Worm (Caenorhabditis elegans) whole organism, late embryonic: ENCODE results near the gene lgc-21.
A peak's percentile ranks its signal among the peaks of the same experiment; 100 is the strongest.

Experiments
- C08G9.2 ChIP-seq: sonication (generic microtip); optimal IDR thresholded peaks from 2 replicates; lab custom pipeline; 2016; ENCODE audit warnings: mild to moderate bottlenecking, missing genetic modification characterization, moderate library complexity, missing compliant biosample characterization
- C38D4.7 ChIP-seq: fragments of 200-800 bp; sonication (Bioruptor generic); optimal IDR thresholded peaks from 2 replicates; lab custom pipeline; 2018; ENCODE audit warnings: mild to moderate bottlenecking, missing genetic modification characterization, moderate library complexity, missing compliant biosample characterization
- K02D7.2 ChIP-seq: sonication (generic microtip); optimal IDR thresholded peaks from 2 replicates; lab custom pipeline; 2017; ENCODE audit warnings: mild to moderate bottlenecking, missing genetic modification characterization, missing compliant biosample characterization
- K09A11.1 ChIP-seq: sonication (generic microtip); optimal IDR thresholded peaks from 2 replicates; lab custom pipeline; 2017; ENCODE audit warnings: antibody characterized with exemption, mild to moderate bottlenecking, missing genetic modification characterization, missing compliant biosample characterization; ENCODE audit not compliant: insufficient read depth
- Y22D7AL.16 ChIP-seq: sonication (generic microtip); optimal IDR thresholded peaks from 2 replicates; lab custom pipeline; 2016; ENCODE audit warnings: missing genetic modification characterization, missing compliant biosample characterization
- ama-1 ChIP-seq: fragments of 150-350 bp; optimal IDR thresholded peaks from 2 replicates; lab custom pipeline; 2014
- ceh-19 ChIP-seq: fragments of 200-800 bp; sonication (Bioruptor generic); optimal IDR thresholded peaks from 2 replicates; lab custom pipeline; 2018; ENCODE audit warnings: mild to moderate bottlenecking, missing genetic modification characterization, missing compliant biosample characterization
- ceh-22 ChIP-seq: sonication (generic microtip); optimal IDR thresholded peaks from 2 replicates; lab custom pipeline; 2017; ENCODE audit warnings: missing biosample characterization, missing genetic modification characterization
- ceh-30 ChIP-seq: fragments of 150-350 bp; optimal IDR thresholded peaks from 2 replicates; lab custom pipeline; 2014; ENCODE audit warnings: missing biosample characterization, missing genetic modification characterization
- ceh-31 ChIP-seq: sonication (generic microtip); optimal IDR thresholded peaks from 2 replicates; lab custom pipeline; 2016; ENCODE audit warnings: missing genetic modification characterization, missing compliant biosample characterization
- ceh-34 ChIP-seq: sonication (generic microtip); optimal IDR thresholded peaks from 2 replicates; lab custom pipeline; 2016; ENCODE audit warnings: mild to moderate bottlenecking, missing genetic modification characterization, missing compliant biosample characterization
- ceh-45 ChIP-seq: fragments of 200-800 bp; sonication (Bioruptor generic); IDR thresholded peaks from 2 replicates; pipeline ENCODE4 v1.3.6; 2022; ENCODE audit warnings: missing genetic modification reagents, missing genetic modification characterization, missing compliant biosample characterization
- ceh-6 ChIP-seq: fragments of 200-800 bp; sonication (Bioruptor generic); optimal IDR thresholded peaks from 2 replicates; lab custom pipeline; 2018; ENCODE audit warnings: mild to moderate bottlenecking, missing genetic modification characterization, missing compliant biosample characterization
- che-1 ChIP-seq: sonication (generic microtip); optimal IDR thresholded peaks from 2 replicates; lab custom pipeline; 2016; ENCODE audit warnings: mild to moderate bottlenecking, missing genetic modification characterization, missing compliant biosample characterization
- dmd-4 ChIP-seq: sonication (generic microtip); optimal IDR thresholded peaks from 2 replicates; lab custom pipeline; 2016; ENCODE audit warnings: borderline replicate concordance, missing genetic modification characterization, missing compliant biosample characterization
- dve-1 ChIP-seq: sonication (generic microtip); optimal IDR thresholded peaks from 2 replicates; lab custom pipeline; 2017; ENCODE audit warnings: antibody characterized with exemption, mild to moderate bottlenecking, missing genetic modification characterization, missing compliant biosample characterization
- elt-2 ChIP-seq: sonication (generic microtip); optimal IDR thresholded peaks from 2 replicates; lab custom pipeline; 2016; ENCODE audit warnings: missing genetic modification reagents, missing genetic modification characterization, missing compliant biosample characterization
- elt-4 ChIP-seq: sonication (generic microtip); optimal IDR thresholded peaks from 2 replicates; lab custom pipeline; 2016; ENCODE audit warnings: missing genetic modification characterization, missing compliant biosample characterization
- ets-4 ChIP-seq: sonication (generic microtip); optimal IDR thresholded peaks from 2 replicates; lab custom pipeline; 2016; ENCODE audit warnings: missing genetic modification characterization, missing compliant biosample characterization
- fkh-10 ChIP-seq: fragments of 150-350 bp; optimal IDR thresholded peaks from 2 replicates; lab custom pipeline; 2014; ENCODE audit warnings: missing biosample characterization, missing genetic modification reagents, missing genetic modification characterization
- fkh-6 ChIP-seq: sonication (generic microtip); optimal IDR thresholded peaks from 2 replicates; lab custom pipeline; 2016; ENCODE audit warnings: missing genetic modification characterization, missing compliant biosample characterization
- gmeb-2 ChIP-seq: sonication (generic microtip); optimal IDR thresholded peaks from 2 replicates; lab custom pipeline; 2016; ENCODE audit warnings: missing genetic modification characterization, inconsistent platforms, missing compliant biosample characterization
- hlh-15 ChIP-seq: sonication (generic microtip); optimal IDR thresholded peaks from 2 replicates; lab custom pipeline; 2016; ENCODE audit warnings: missing genetic modification characterization, missing compliant biosample characterization
- hlh-30 ChIP-seq: sonication (generic microtip); optimal IDR thresholded peaks from 2 replicates; lab custom pipeline; 2017; ENCODE audit warnings: antibody characterized with exemption, missing genetic modification characterization, missing compliant biosample characterization; ENCODE audit not compliant: insufficient read depth
- hlh-6 ChIP-seq: sonication (generic microtip); optimal IDR thresholded peaks from 2 replicates; lab custom pipeline; 2016; ENCODE audit warnings: missing genotype, missing genetic modification characterization, missing compliant biosample characterization
- lim-6 ChIP-seq: sonication (generic microtip); optimal IDR thresholded peaks from 2 replicates; lab custom pipeline; 2016; ENCODE audit warnings: missing genetic modification characterization, missing compliant biosample characterization
- lin-11 ChIP-seq: fragments of 200-800 bp; sonication (Bioruptor generic); optimal IDR thresholded peaks from 2 replicates; lab custom pipeline; 2018; ENCODE audit warnings: mild to moderate bottlenecking, missing genetic modification characterization, missing compliant biosample characterization
- madf-2 ChIP-seq: sonication (generic microtip); optimal IDR thresholded peaks from 2 replicates; lab custom pipeline; 2017; ENCODE audit warnings: missing genetic modification characterization, missing compliant biosample characterization
- nfya-1 ChIP-seq: sonication (generic microtip); optimal IDR thresholded peaks from 2 replicates; lab custom pipeline; 2017; ENCODE audit warnings: missing genetic modification characterization, mild to moderate bottlenecking, missing compliant biosample characterization, antibody characterized with exemption, moderate library complexity
- nhr-232 ChIP-seq: sonication (generic microtip); optimal IDR thresholded peaks from 2 replicates; lab custom pipeline; 2016; ENCODE audit warnings: missing genetic modification characterization, missing compliant biosample characterization
- odd-2 ChIP-seq: sonication (generic microtip); optimal IDR thresholded peaks from 2 replicates; lab custom pipeline; 2017; ENCODE audit warnings: antibody characterized with exemption, mild to moderate bottlenecking, missing genetic modification characterization, missing compliant biosample characterization
- pag-3 ChIP-seq: sonication (generic microtip); optimal IDR thresholded peaks from 2 replicates; lab custom pipeline; 2016; ENCODE audit warnings: missing compliant biosample characterization, missing genetic modification characterization, borderline replicate concordance
- pat-9 ChIP-seq: fragments of 200-800 bp; sonication (Bioruptor generic); optimal IDR thresholded peaks from 2 replicates; lab custom pipeline; 2018; ENCODE audit warnings: mild to moderate bottlenecking, missing genetic modification characterization, moderate library complexity, missing compliant biosample characterization
- pax-1 ChIP-seq: fragments of 150-350 bp; optimal IDR thresholded peaks from 2 replicates; lab custom pipeline; 2014; ENCODE audit warnings: missing biosample characterization, missing genetic modification characterization
- pqm-1 ChIP-seq: sonication (generic microtip); optimal IDR thresholded peaks from 2 replicates; lab custom pipeline; 2016; ENCODE audit warnings: missing genetic modification characterization, missing compliant biosample characterization
- ref-2 ChIP-seq: sonication (generic microtip); optimal IDR thresholded peaks from 2 replicates; lab custom pipeline; 2016; ENCODE audit warnings: missing genetic modification characterization, missing compliant biosample characterization
- rnt-1 ChIP-seq: sonication (generic microtip); optimal IDR thresholded peaks from 2 replicates; lab custom pipeline; 2016; ENCODE audit warnings: missing genetic modification characterization, missing compliant biosample characterization
- sdc-2 ChIP-seq: sonication (generic microtip); optimal IDR thresholded peaks from 2 replicates; lab custom pipeline; 2016; ENCODE audit warnings: missing genotype, missing genetic modification characterization, missing compliant biosample characterization
- sox-2 ChIP-seq: fragments of 200-800 bp; sonication (Bioruptor generic); IDR thresholded peaks from 2 replicates; pipeline ENCODE4 v1.3.6; 2022; ENCODE audit warnings: missing genetic modification reagents, missing genetic modification characterization, missing compliant biosample characterization
- ttx-3 ChIP-seq: sonication (generic microtip); optimal IDR thresholded peaks from 2 replicates; lab custom pipeline; 2016; ENCODE audit warnings: missing genetic modification reagents, missing genetic modification characterization, missing compliant biosample characterization
- unc-3 ChIP-seq, 2 experiments: fragments of 200-800 bp in 1 of 2; sonication (Bioruptor generic) in 1 of 2; sonication (generic microtip) in 1 of 2; conservative IDR thresholded peaks in 1 of 2; optimal IDR thresholded peaks in 1 of 2; 2 replicates each; pipeline versions ENCODE4 v1.3.6 to Lab custom; 2016 to 2022; ENCODE audit warnings: missing compliant biosample characterization in 2 of 2, missing genetic modification characterization in 2 of 2, missing genetic modification reagents in 1 of 2
- unc-42 ChIP-seq: sonication (generic microtip); optimal IDR thresholded peaks from 2 replicates; lab custom pipeline; 2016; ENCODE audit warnings: missing genotype, missing genetic modification characterization, missing compliant biosample characterization
- unc-86 ChIP-seq: sonication (generic microtip); optimal IDR thresholded peaks from 2 replicates; lab custom pipeline; 2016; ENCODE audit warnings: missing genetic modification characterization, missing compliant biosample characterization
- zip-5 ChIP-seq: sonication (generic microtip); optimal IDR thresholded peaks from 2 replicates; lab custom pipeline; 2016; ENCODE audit warnings: missing genetic modification characterization, missing compliant biosample characterization
- ztf-16 ChIP-seq: sonication (generic microtip); optimal IDR thresholded peaks from 2 replicates; lab custom pipeline; 2017; ENCODE audit warnings: missing genetic modification characterization, missing compliant biosample characterization

Gene lgc-21

DNA sequence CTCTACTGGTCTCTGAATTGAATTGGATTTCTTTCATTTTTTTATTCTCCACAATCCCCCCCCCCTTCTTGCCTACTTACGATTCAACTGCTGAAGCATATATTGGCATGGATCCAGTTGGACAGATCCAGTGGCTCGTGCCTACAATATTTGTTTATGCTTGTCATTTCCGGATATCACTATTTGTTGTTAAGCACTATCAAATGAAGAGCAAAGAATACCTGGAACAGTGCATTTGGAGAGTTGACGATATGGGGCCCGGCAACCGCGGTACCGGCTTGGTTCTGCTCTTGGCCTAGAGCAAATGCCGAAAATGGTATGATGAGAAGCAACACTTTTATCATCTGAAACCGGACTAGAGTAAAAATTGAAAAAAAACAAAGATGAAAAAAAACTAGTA lies at the start of gene lgc-21:
Gene lgc-21 (minus strand): TSS at position 344 of the 400 bp plus-strand sequence.
- TF ChIP-seq pat-9 (tag; lab: Kevin White, UChicago) (no peak), dmd-4 (tag; lab: Kevin White, UChicago) (no peak), ceh-31 (tag; lab: Kevin White, UChicago) (no peak), elt-4 (no peak), zip-5 (tag; lab: Kevin White, UChicago) (no peak), elt-2 (tag; lab: Kevin White, UChicago) (no peak), pqm-1 (tag; lab: Kevin White, UChicago) (no peak), ama-1 (lab: Kevin White, UChicago) (no peak), Y22D7AL.16 (tag; lab: Kevin White, UChicago) (no peak), sdc-2 (tag; lab: Kevin White, UChicago) (no peak), pax-1 (tag; lab: Kevin White, UChicago) (no peak), rnt-1 (no peak), nfya-1 (tag; lab: Kevin White, UChicago) (no peak), madf-2 (tag; lab: Kevin White, UChicago) (no peak), ets-4 (tag; lab: Kevin White, UChicago) (no peak), hlh-15 (tag; lab: Kevin White, UChicago) (no peak)
- TF ChIP-seq, all 69 proteins: peak for 0

DNA sequence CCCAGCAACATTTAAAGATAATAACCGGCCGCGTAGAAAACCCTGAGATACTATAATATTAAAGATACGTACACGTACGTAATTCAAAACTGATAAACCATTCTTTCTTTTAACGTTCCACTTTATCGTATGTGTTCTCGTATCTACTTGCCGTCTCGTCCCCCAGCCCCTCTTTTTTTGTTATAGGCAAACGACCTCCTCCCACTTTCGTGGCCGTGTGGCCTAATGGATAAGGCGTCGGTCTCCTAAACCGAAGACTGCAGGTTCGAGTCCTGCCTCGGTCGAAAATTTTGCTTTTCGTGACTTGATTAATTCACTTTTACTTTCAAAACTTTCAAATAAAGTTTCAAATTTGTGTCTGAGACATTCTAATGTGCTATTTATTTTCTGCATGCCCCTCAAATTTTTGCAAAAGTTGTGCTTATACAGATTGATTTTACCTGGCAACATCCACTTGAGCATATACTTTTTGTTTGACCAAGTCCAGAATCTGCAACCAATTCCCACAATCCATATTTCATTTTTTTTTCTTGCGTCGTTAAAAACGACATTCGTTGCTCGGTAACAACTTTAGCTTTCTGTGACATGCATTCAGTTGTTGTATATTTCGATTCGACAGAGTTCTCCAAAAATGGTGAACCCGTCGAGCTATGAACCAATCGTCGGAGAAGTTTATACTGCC lies 47.8 kb upstream of the lgc-21 start, which contains the start of gene F28H6.7:
Gene F28H6.7 (plus strand): TSS at position 632 of the 682 bp plus-strand sequence.
- peak; percentile 20 for TF ChIP-seq unc-42 (tag; lab: Kevin White, UChicago)
- TF ChIP-seq hlh-6 (tag; lab: Kevin White, UChicago) = peak; percentile 94
- TF ChIP-seq ceh-19 (GFP tag; lab: Kevin White, UChicago) = peak; percentile 92
- no peak for TF ChIP-seq ceh-22
- TF ChIP-seq madf-2 (tag; lab: Kevin White, UChicago) = peak; percentile 75
- peak; percentile 90 for TF ChIP-seq C38D4.7 (GFP tag; lab: Kevin White, UChicago)
- peak; percentile 90 for TF ChIP-seq ceh-6
- TF ChIP-seq hlh-30 (tag; lab: Kevin White, UChicago) = peak; percentile 19
- TF ChIP-seq odd-2 (tag; lab: Kevin White, UChicago) = peak; percentile 80
- TF ChIP-seq unc-86 (tag; lab: Kevin White, UChicago) = peak; percentile 84
- TF ChIP-seq nfya-1 (tag; lab: Kevin White, UChicago) = peak; percentile 48
- peak; percentile 78 for TF ChIP-seq dve-1
- TF ChIP-seq sdc-2 (tag; lab: Kevin White, UChicago) = peak; percentile 89
- TF ChIP-seq ama-1 (lab: Kevin White, UChicago) = no peak
- TF ChIP-seq lin-11 (tag; lab: Kevin White, UChicago) = peak; percentile 91
- peak; percentile 85 for TF ChIP-seq rnt-1
- peak; percentile 47 for TF ChIP-seq ets-4 (tag; lab: Kevin White, UChicago)
- peak; percentile 79 for TF ChIP-seq K09A11.1 (tag; lab: Kevin White, UChicago)
- peak; percentile 85 for TF ChIP-seq ceh-34
- TF ChIP-seq C08G9.2 (tag; lab: Kevin White, UChicago) = peak; percentile 78
- peak; percentile 95 for TF ChIP-seq nhr-232 (tag; lab: Kevin White, UChicago)
- TF ChIP-seq che-1 (tag; lab: Kevin White, UChicago) = peak; percentile 93
- peak; percentile 94 for TF ChIP-seq sox-2 (GFP tag; lab: Robert Waterston, UW)
- TF ChIP-seq pqm-1 (tag; lab: Kevin White, UChicago) = peak; percentile 71
- TF ChIP-seq unc-3 (GFP tag; conservative IDR thresholded peaks at IDR 0.05; lab: Robert Waterston, UW) = peak; percentile 92
- TF ChIP-seq unc-3 (tag; optimal IDR thresholded peaks at IDR 0.05; lab: Kevin White, UChicago) = peak; percentile 76
- peak; percentile 86 for TF ChIP-seq ref-2 (tag; lab: Kevin White, UChicago)
- TF ChIP-seq fkh-10 = peak; percentile 27
- TF ChIP-seq elt-4 = peak; percentile 53
- peak; percentile 74 for TF ChIP-seq hlh-15 (tag; lab: Kevin White, UChicago)
- TF ChIP-seq pag-3 (tag; lab: Kevin White, UChicago) = peak; percentile 3
- no peak for TF ChIP-seq ceh-30 (tag; lab: Kevin White, UChicago)
- peak; percentile 78 for TF ChIP-seq lim-6 (tag; lab: Kevin White, UChicago)
- peak; percentile 97 for TF ChIP-seq elt-2 (tag; lab: Kevin White, UChicago)
- TF ChIP-seq Y22D7AL.16 (tag; lab: Kevin White, UChicago) = peak; percentile 90
- peak; percentile 94 for TF ChIP-seq fkh-6 (tag; lab: Kevin White, UChicago)
- TF ChIP-seq ztf-16 (tag; lab: Kevin White, UChicago) = peak; percentile 92
- TF ChIP-seq zip-5 (tag; lab: Kevin White, UChicago) = peak; percentile 59
- peak; percentile 92 for TF ChIP-seq ttx-3
- TF ChIP-seq ceh-31 (tag; lab: Kevin White, UChicago) = peak; percentile 46
- peak; percentile 91 for TF ChIP-seq pat-9 (tag; lab: Kevin White, UChicago)
- TF ChIP-seq pax-1 (tag; lab: Kevin White, UChicago) = no peak
- peak; percentile 95 for TF ChIP-seq ceh-45 (GFP tag; lab: Robert Waterston, UW)
- TF ChIP-seq K02D7.2 (tag; lab: Kevin White, UChicago) = peak; percentile 76
- TF ChIP-seq gmeb-2 (tag; lab: Kevin White, UChicago) = peak; percentile 87
